Worm (Caenorhabditis elegans): ENCODE measurements around the gene ldh-1.

The ldh-1 gene

DNA sequence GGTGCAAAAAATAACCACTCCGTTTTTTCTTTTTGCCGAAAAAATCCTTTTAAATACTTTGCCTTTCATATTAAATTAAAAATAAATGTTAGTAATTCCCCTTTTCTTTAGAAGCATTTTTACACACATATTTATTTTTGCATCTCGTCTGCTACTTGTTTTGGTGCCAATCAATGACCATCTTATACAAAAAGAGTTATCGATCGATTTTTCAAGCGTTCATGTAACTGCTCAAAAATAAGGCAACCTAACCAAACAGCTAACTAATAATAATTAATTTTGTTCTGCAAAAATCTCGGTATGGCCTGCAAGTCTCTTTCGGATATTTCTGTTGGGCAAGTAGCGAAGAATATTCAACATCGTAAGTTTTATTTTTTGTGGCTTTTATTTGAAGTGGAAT, 42.5 kb downstream of the ldh-1 start, which contains the start of gene F44E5.2:
TSS of gene F44E5.2 (plus strand) at position 301 of the 400 bp plus-strand sequence.
- TF ChIP-seq let-526 (GFP tag; IDR thresholded peaks at IDR 0.05) = no peak

DNA sequence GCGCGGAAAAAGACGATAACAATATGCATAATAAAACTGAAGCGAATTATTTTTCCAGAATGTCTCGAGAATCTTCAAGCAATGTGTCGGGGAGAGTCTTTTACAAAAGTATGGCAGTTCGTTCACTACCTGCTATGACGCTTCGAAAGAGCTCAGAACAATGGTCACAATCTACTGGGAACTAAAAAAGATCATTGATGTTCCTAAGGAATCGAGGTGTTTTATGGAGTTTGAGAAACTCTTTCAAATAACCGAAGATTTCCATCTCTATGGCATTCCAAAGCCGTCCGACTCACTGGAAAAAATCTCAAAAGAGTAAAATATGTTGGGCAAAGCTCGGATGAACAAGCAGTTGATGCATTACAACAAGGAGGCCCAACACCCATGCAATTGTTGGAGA, 48.4 kb downstream of the ldh-1 start, which contains the start of gene F44E5.15:
TSS of gene F44E5.15 (plus strand) at position 301 of the 400 bp plus-strand sequence.
- TF ChIP-seq madf-3 (GFP tag; IDR thresholded peaks at IDR 0.05) (no peak), rcor-1 (GFP tag; IDR thresholded peaks at IDR 0.05) (no peak), zfh-2 (GFP tag; conservative IDR thresholded peaks at IDR 0.05) (no peak), atf-7 (tag; optimal IDR thresholded peaks at IDR 0.05) (no peak), pha-4 (tag; optimal IDR thresholded peaks at IDR 0.05) (no peak), ztf-28 (GFP tag; IDR thresholded peaks at IDR 0.05) (no peak), aptf-3 (GFP tag; IDR thresholded peaks at IDR 0.05) (no peak), unc-130 (GFP tag; optimal IDR thresholded peaks at IDR 0.05) (no peak), unc-62 (GFP tag; optimal IDR thresholded peaks at IDR 0.05) (no peak), ama-1 (optimal IDR thresholded peaks at IDR 0.05) (no peak), ama-1 (GFP tag; optimal IDR thresholded peaks at IDR 0.05) (no peak), die-1 (tag; optimal IDR thresholded peaks at IDR 0.05) (no peak), madf-10 (tag; optimal IDR thresholded peaks at IDR 0.05) (no peak), sea-2 (GFP tag; IDR thresholded peaks at IDR 0.05) (no peak), B0019.2 (GFP tag; conservative IDR thresholded peaks at IDR 0.05) (no peak), B0035.1 (tag; optimal IDR thresholded peaks at IDR 0.05) (no peak)

DNA sequence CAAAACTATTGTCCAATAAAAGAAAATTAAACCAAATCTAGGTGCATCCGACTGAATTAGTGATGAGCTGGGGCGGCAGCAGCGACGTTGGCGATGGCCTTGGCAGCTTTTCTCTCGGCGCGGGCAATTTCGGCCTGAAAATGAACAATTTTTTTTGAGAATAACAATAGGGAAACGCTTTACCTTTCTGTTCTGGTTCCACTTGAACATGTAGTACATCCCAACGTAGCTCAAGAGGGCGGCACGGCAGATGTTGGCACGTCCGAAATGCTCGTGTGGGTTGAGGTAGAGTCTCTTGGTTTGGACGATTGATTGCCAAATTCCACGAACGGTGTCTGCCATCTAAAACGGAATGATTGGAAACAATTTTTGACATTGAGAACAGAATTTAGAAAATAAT, 50.2 kb downstream of the ldh-1 start, which contains the start of gene F44E5.1:
TSS of gene F44E5.1 (minus strand) at position 342 of the 400 bp plus-strand sequence.
- TF ChIP-seq nfyb-1 (GFP tag; IDR thresholded peaks at IDR 0.05) (peak; percentile 69), zfh-2 (GFP tag; conservative IDR thresholded peaks at IDR 0.05) (no peak), B0019.2 (GFP tag; conservative IDR thresholded peaks at IDR 0.05) (no peak), mcd-1 (GFP tag; IDR thresholded peaks at IDR 0.05) (peak; percentile 35; the same call in 1 of the 2 replicates), unc-130 (GFP tag; optimal IDR thresholded peaks at IDR 0.05) (no peak), ceh-100 (GFP tag; IDR thresholded peaks at IDR 0.05) (no peak), ceh-58 (GFP tag; IDR thresholded peaks at IDR 0.05) (no peak), Y53F4B.3 (GFP tag; IDR thresholded peaks at IDR 0.05) (no peak), pha-4 (tag; optimal IDR thresholded peaks at IDR 0.05) (no peak), Y95B8A.8 (GFP tag; IDR thresholded peaks at IDR 0.05) (no peak), gei-17 (GFP tag; optimal IDR thresholded peaks at IDR 0.05) (no peak), ama-1 (optimal IDR thresholded peaks at IDR 0.05) (no peak), ama-1 (GFP tag; optimal IDR thresholded peaks at IDR 0.05) (no peak), sea-2 (GFP tag; IDR thresholded peaks at IDR 0.05) (no peak), athp-1 (tag; optimal IDR thresholded peaks at IDR 0.05) (no peak), mel-28 (tag; optimal IDR thresholded peaks at IDR 0.05; ENCODE audit: borderline replicate concordance) (no peak), F37B4.10 (GFP tag; IDR thresholded peaks at IDR 0.05) (no peak), Y79H2A.3 (GFP tag; conservative IDR thresholded peaks at IDR 0.05) (no peak), let-526 (GFP tag; IDR thresholded peaks at IDR 0.05) (no peak), ccch-3 (GFP tag; optimal IDR thresholded peaks at IDR 0.05) (no peak), ceh-27 (GFP tag; optimal IDR thresholded peaks at IDR 0.05) (no peak), B0336.3 (GFP tag; IDR thresholded peaks at IDR 0.05) (no peak; the same call in 1 of the 2 replicates), tbp1 (GFP tag; optimal IDR thresholded peaks at IDR 0.05) (no peak), aptf-3 (GFP tag; IDR thresholded peaks at IDR 0.05) (no peak), rpc-1 (optimal IDR thresholded peaks at IDR 0.05) (no peak), rpc-1 (tag; optimal IDR thresholded peaks at IDR 0.05) (no peak), ceh-79 (tag; optimal IDR thresholded peaks at IDR 0.05) (peak; percentile 4), hmg-1.2 (GFP tag; IDR thresholded peaks at IDR 0.05) (no peak), lsl-1 (GFP tag; optimal IDR thresholded peaks at IDR 0.05) (peak; percentile 16), akir-1 (GFP tag; optimal IDR thresholded peaks at IDR 0.05) (no peak), ztf-6 (GFP tag; IDR thresholded peaks at IDR 0.05) (no peak), madf-3 (GFP tag; IDR thresholded peaks at IDR 0.05) (no peak), lin-54 (GFP tag; optimal IDR thresholded peaks at IDR 0.05) (no peak), bed-2 (GFP tag; IDR thresholded peaks at IDR 0.05) (no peak), F39B2.1 (GFP tag; IDR thresholded peaks at IDR 0.05) (no peak), dpl-1 (GFP tag; optimal IDR thresholded peaks at IDR 0.05) (no peak), ztf-25 (GFP tag; IDR thresholded peaks at IDR 0.05) (no peak), B0035.1 (tag; optimal IDR thresholded peaks at IDR 0.05) (no peak), chd-7 (tag; optimal IDR thresholded peaks at IDR 0.05) (peak; percentile 68), hsf-1 (GFP tag; IDR thresholded peaks at IDR 0.05) (no peak)
